Fruit fly (Drosophila melanogaster) whole organism, embryonic: Measurements from ENCODE around the gene mei-P26.

Source experiments
- Abd-B ChIP-seq: fragments of 200-800 bp; sonication (Bioruptor generic); optimal IDR thresholded peaks from 2 replicates; lab custom pipeline; 2018; ENCODE audit warnings: missing biosample characterization, mild to moderate bottlenecking, missing genetic modification characterization, moderate library complexity
- Adf1 ChIP-seq: fragments of 200-800 bp; sonication (Bioruptor generic); IDR thresholded peaks from 2 replicates; pipeline ENCODE4 v1.3.6; 2022; ENCODE audit warnings: missing biosample characterization, missing genetic modification characterization
- Aef1 ChIP-seq: fragments of 200-800 bp; sonication (Bioruptor generic); IDR thresholded peaks from 3 replicates; pipeline ENCODE4 v1.3.6; 2022; ENCODE audit warnings: missing biosample characterization, missing genetic modification characterization
- Atf-2 ChIP-seq: fragments of 200-800 bp; sonication (Bioruptor generic); optimal IDR thresholded peaks from 2 replicates; lab custom pipeline; 2016; ENCODE audit warnings: missing biosample characterization, missing genetic modification characterization
- Atf6 ChIP-seq: fragments of 200-800 bp; sonication (Bioruptor generic); IDR thresholded peaks from 2 replicates; pipeline ENCODE4 v1.3.6; 2022; ENCODE audit warnings: missing biosample characterization, missing genetic modification characterization
- Awh ChIP-seq: fragments of 200-800 bp; sonication (Bioruptor generic); IDR thresholded peaks from 2 replicates; pipeline ENCODE4, ENCODE4 v1.3.6; 2022; ENCODE audit warnings: missing biosample characterization, missing genetic modification characterization
- B-H2 ChIP-seq: fragments of 200-800 bp; sonication (Bioruptor generic); optimal IDR thresholded peaks from 2 replicates; lab custom pipeline; 2018; ENCODE audit warnings: missing biosample characterization, mild to moderate bottlenecking, missing genetic modification characterization
- Blimp-1 ChIP-seq: fragments of 200-800 bp; sonication (Bioruptor generic); optimal IDR thresholded peaks from 3 replicates; lab custom pipeline; 2018; ENCODE audit warnings: missing biosample characterization, missing genetic modification characterization, mild to moderate bottlenecking, moderate library complexity, missing genetic modification reagents
- CG10209 ChIP-seq: fragments of 200-800 bp; sonication (Bioruptor generic); optimal IDR thresholded peaks from 3 replicates; lab custom pipeline; 2017; ENCODE audit warnings: missing biosample characterization, mild to moderate bottlenecking, missing genetic modification characterization, missing genetic modification reagents
- CG1024 ChIP-seq: fragments of 200-800 bp; sonication (Bioruptor generic); IDR thresholded peaks from 2 replicates; pipeline ENCODE4 v1.3.6; 2022; ENCODE audit warnings: missing biosample characterization, missing genetic modification characterization
- CG10274 ChIP-seq: fragments of 200-800 bp; sonication (Bioruptor generic); optimal IDR thresholded peaks from 3 replicates; lab custom pipeline; 2017; ENCODE audit warnings: missing biosample characterization, mild to moderate bottlenecking, missing genetic modification characterization
- CG10543 ChIP-seq: fragments of 200-800 bp; sonication (Bioruptor generic); optimal IDR thresholded peaks from 3 replicates; lab custom pipeline; 2017; ENCODE audit warnings: missing biosample characterization, mild to moderate bottlenecking, missing genetic modification characterization, moderate library complexity
- CG12391 ChIP-seq: fragments of 200-800 bp; sonication (Bioruptor generic); optimal IDR thresholded peaks from 3 replicates; lab custom pipeline; 2018; ENCODE audit warnings: missing biosample characterization, mild to moderate bottlenecking, missing genetic modification characterization, moderate library complexity
- CG12942 ChIP-seq: fragments of 200-800 bp; sonication (Bioruptor generic); optimal IDR thresholded peaks from 3 replicates; lab custom pipeline; 2016; ENCODE audit warnings: missing biosample characterization, missing genetic modification characterization
- CG14050 ChIP-seq: fragments of 200-800 bp; sonication (Bioruptor generic); IDR thresholded peaks from 3 replicates; pipeline ENCODE4 v1.3.6; 2022; ENCODE audit warnings: missing biosample characterization, missing genetic modification characterization
- CG14667 ChIP-seq: fragments of 200-800 bp; sonication (Bioruptor generic); IDR thresholded peaks from 2 replicates; pipeline ENCODE4 v1.3.6; 2022; ENCODE audit warnings: missing biosample characterization, missing genetic modification characterization
- CG15479 ChIP-seq: fragments of 200-800 bp; sonication (Bioruptor generic); optimal IDR thresholded peaks from 3 replicates; lab custom pipeline; 2019; ENCODE audit warnings: missing biosample characterization, mild to moderate bottlenecking, missing genetic modification characterization, moderate library complexity
- CG17186 ChIP-seq: fragments of 200-800 bp; sonication (Bioruptor generic); optimal IDR thresholded peaks from 3 replicates; lab custom pipeline; 2017; ENCODE audit warnings: missing biosample characterization, missing genetic modification reagents, missing genetic modification characterization
- CG17829 ChIP-seq: fragments of 200-800 bp; optimal IDR thresholded peaks from 2 replicates; lab custom pipeline; 2019; ENCODE audit warnings: missing biosample characterization, mild to moderate bottlenecking, missing genetic modification characterization, moderate library complexity
- CG18476 ChIP-seq: fragments of 200-800 bp; sonication (Bioruptor generic); optimal IDR thresholded peaks from 2 replicates; lab custom pipeline; 2016; ENCODE audit warnings: missing biosample characterization, mild to moderate bottlenecking, missing genetic modification characterization
- CG31388 ChIP-seq: fragments of 200-800 bp; sonication (Bioruptor generic); optimal IDR thresholded peaks from 2 replicates; lab custom pipeline; 2016; ENCODE audit warnings: missing biosample characterization, missing genetic modification characterization
- CG4707 ChIP-seq: fragments of 200-800 bp; sonication (Bioruptor generic); optimal IDR thresholded peaks from 2 replicates; lab custom pipeline; 2018; ENCODE audit warnings: missing biosample characterization, mild to moderate bottlenecking, missing genetic modification characterization, moderate library complexity
- CG9817 ChIP-seq: fragments of 200-800 bp; sonication (Bioruptor generic); optimal IDR thresholded peaks from 2 replicates; lab custom pipeline; 2018; ENCODE audit warnings: missing biosample characterization, mild to moderate bottlenecking, missing genetic modification characterization, moderate library complexity
- CTCF ChIP-seq: fragments of 200-800 bp; sonication (Bioruptor generic); optimal IDR thresholded peaks from 2 replicates; lab custom pipeline; 2017; ENCODE audit warnings: missing biosample characterization, mild to moderate bottlenecking, missing genetic modification characterization, moderate library complexity
- D19A ChIP-seq: fragments of 200-800 bp; optimal IDR thresholded peaks from 3 replicates; lab custom pipeline; 2019; ENCODE audit warnings: missing biosample characterization, mild to moderate bottlenecking, missing genetic modification characterization, moderate library complexity
- Deaf1 ChIP-seq: fragments of 200-800 bp; optimal IDR thresholded peaks from 3 replicates; lab custom pipeline; 2019; ENCODE audit warnings: missing biosample characterization, mild to moderate bottlenecking, missing genetic modification characterization, moderate library complexity
- Gsc ChIP-seq: fragments of 200-800 bp; sonication (Bioruptor generic); IDR thresholded peaks from 2 replicates; pipeline ENCODE4 v1.3.6; 2022; ENCODE audit warnings: missing biosample characterization, missing genetic modification characterization
- HLH54F ChIP-seq: fragments of 200-800 bp; sonication (Bioruptor generic); optimal IDR thresholded peaks from 3 replicates; lab custom pipeline; 2016; ENCODE audit warnings: missing biosample characterization, missing genetic modification characterization
- Hr3 ChIP-seq: fragments of 200-800 bp; sonication (Bioruptor generic); optimal IDR thresholded peaks from 3 replicates; lab custom pipeline; 2016; ENCODE audit warnings: missing biosample characterization, missing genetic modification characterization
- Hr39 ChIP-seq: fragments of >200 bp; optimal IDR thresholded peaks from 2 replicates; lab custom pipeline; 2017
- NfI ChIP-seq: fragments of 200-800 bp; sonication (Bioruptor generic); optimal IDR thresholded peaks from 3 replicates; lab custom pipeline; 2018; ENCODE audit warnings: missing biosample characterization, mild to moderate bottlenecking, missing genetic modification characterization, moderate library complexity
- Vsx1 ChIP-seq: fragments of 200-800 bp; sonication (Bioruptor generic); optimal IDR thresholded peaks from 2 replicates; lab custom pipeline; 2017; ENCODE audit warnings: missing biosample characterization, mild to moderate bottlenecking, missing genetic modification characterization, missing genetic modification reagents
- Xbp1 ChIP-seq: fragments of 200-800 bp; sonication (Bioruptor generic); optimal IDR thresholded peaks from 3 replicates; lab custom pipeline; 2016; ENCODE audit warnings: missing biosample characterization, mild to moderate bottlenecking, missing genetic modification characterization
- bowl ChIP-seq: fragments of 200-800 bp; sonication (Bioruptor generic); IDR thresholded peaks from 2 replicates; pipeline ENCODE4 v1.3.6; 2022; ENCODE audit warnings: missing biosample characterization, missing genetic modification characterization
- chm ChIP-seq: fragments of 200-800 bp; sonication (Bioruptor generic); IDR thresholded peaks from 2 replicates; pipeline ENCODE4 v1.3.6; 2022; ENCODE audit warnings: missing biosample characterization, missing genetic modification characterization
- corto ChIP-seq: fragments of 200-800 bp; sonication (Bioruptor generic); optimal IDR thresholded peaks from 2 replicates; lab custom pipeline; 2016; ENCODE audit warnings: missing biosample characterization, mild to moderate bottlenecking, missing genetic modification characterization, moderate library complexity
- fd96Cb ChIP-seq: fragments of 200-800 bp; sonication (Bioruptor generic); optimal IDR thresholded peaks from 2 replicates; lab custom pipeline; 2018; ENCODE audit warnings: missing biosample characterization, mild to moderate bottlenecking, missing genetic modification characterization, moderate library complexity
- grau ChIP-seq: fragments of 200-800 bp; optimal IDR thresholded peaks from 3 replicates; lab custom pipeline; 2019; ENCODE audit warnings: missing biosample characterization, mild to moderate bottlenecking, missing genetic modification characterization, moderate library complexity
- jumu ChIP-seq: fragments of 200-800 bp; sonication (Bioruptor generic); optimal IDR thresholded peaks from 3 replicates; lab custom pipeline; 2016; ENCODE audit warnings: missing biosample characterization, missing genetic modification characterization
- kay ChIP-seq: fragments of 200-800 bp; sonication (Bioruptor generic); optimal IDR thresholded peaks from 2 replicates; lab custom pipeline; 2016; ENCODE audit warnings: missing biosample characterization, missing genetic modification characterization
- nerfin-1 ChIP-seq: fragments of 200-800 bp; sonication (Bioruptor generic); optimal IDR thresholded peaks from 3 replicates; lab custom pipeline; 2019; ENCODE audit warnings: missing biosample characterization, mild to moderate bottlenecking, missing genetic modification characterization, moderate library complexity
- nom ChIP-seq: fragments of 200-800 bp; sonication (Bioruptor generic); optimal IDR thresholded peaks from 2 replicates; lab custom pipeline; 2017; ENCODE audit warnings: missing biosample characterization, missing genetic modification characterization, mild to moderate bottlenecking, moderate library complexity, missing genetic modification reagents
- pho ChIP-seq: fragments of 200-800 bp; sonication (Bioruptor generic); optimal IDR thresholded peaks from 2 replicates; lab custom pipeline; 2016; ENCODE audit warnings: missing biosample characterization, missing genetic modification characterization
- pros ChIP-seq: fragments of 200-800 bp; sonication (Bioruptor generic); optimal IDR thresholded peaks from 3 replicates; lab custom pipeline; 2019; ENCODE audit warnings: missing biosample characterization, mild to moderate bottlenecking, missing genetic modification characterization, moderate library complexity
- pzg ChIP-seq: fragments of 200-800 bp; sonication (Bioruptor generic); optimal IDR thresholded peaks from 3 replicates; lab custom pipeline; 2018; ENCODE audit warnings: missing biosample characterization, mild to moderate bottlenecking, missing genetic modification characterization, moderate library complexity
- row ChIP-seq: fragments of 200-800 bp; sonication (Bioruptor generic); IDR thresholded peaks from 3 replicates; pipeline ENCODE4 v1.3.6; 2022; ENCODE audit warnings: missing biosample characterization, missing genetic modification characterization
- sc ChIP-seq, 3 experiments: fragments of >200 bp in 2 of 3; fragments of 200-800 bp in 1 of 3; sonication (Bioruptor generic) in 1 of 3; optimal IDR thresholded peaks; 2 replicates in 2 of 3; 3 replicates in 1 of 3; lab custom pipeline; 2017; ENCODE audit warnings: mild to moderate bottlenecking in 1 of 3, missing biosample characterization in 1 of 3, missing genetic modification characterization in 1 of 3, missing genetic modification reagents in 1 of 3
- sd ChIP-seq: fragments of 200-800 bp; sonication (Bioruptor generic); optimal IDR thresholded peaks from 3 replicates; lab custom pipeline; 2018; ENCODE audit warnings: missing biosample characterization, mild to moderate bottlenecking, missing genetic modification characterization, moderate library complexity
- sqz ChIP-seq: fragments of 200-800 bp; sonication (Bioruptor generic); optimal IDR thresholded peaks from 3 replicates; lab custom pipeline; 2018; ENCODE audit warnings: missing biosample characterization, mild to moderate bottlenecking, missing genetic modification characterization
- sr ChIP-seq: fragments of 200-800 bp; sonication (Bioruptor generic); IDR thresholded peaks from 3 replicates; pipeline ENCODE4 v1.3.6; 2022; ENCODE audit warnings: missing biosample characterization, missing genetic modification characterization
- vnd ChIP-seq: fragments of 200-800 bp; sonication (Bioruptor generic); IDR thresholded peaks from 3 replicates; pipeline ENCODE4 v1.3.6; 2022; ENCODE audit warnings: missing biosample characterization, missing genetic modification characterization; ENCODE audit not compliant: partially characterized antibody

The mei-P26 gene

DNA sequence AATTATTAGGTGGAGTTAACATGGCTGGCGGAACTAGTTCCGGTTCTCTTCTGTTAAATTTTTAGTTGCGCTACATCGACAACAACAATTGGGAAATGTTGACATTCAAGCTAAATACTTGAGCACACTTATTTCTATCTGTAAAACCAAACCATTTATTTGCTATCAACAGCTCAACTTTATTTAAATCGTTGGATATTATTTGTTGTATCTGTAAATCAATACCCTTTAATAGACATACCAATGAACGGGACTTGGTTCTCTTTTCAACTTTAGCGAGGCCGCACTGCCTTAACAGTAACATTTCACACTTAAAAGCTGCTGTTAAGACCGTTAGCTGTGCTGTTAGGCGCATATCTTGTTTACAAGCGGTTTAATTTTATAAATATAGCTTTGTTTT, 30.5 kb downstream of the mei-P26 start, which contains the start of gene CG12106 (continued):
- TF ChIP-seq CG15479 (GFP tag; lab: Kevin White, UChicago) = peak; percentile 29
- peak; percentile 34 for TF ChIP-seq CG12942 (GFP tag; lab: Kevin White, UChicago)
- peak; percentile 11 for TF ChIP-seq jumu
- TF ChIP-seq Xbp1 = peak; percentile 49
- peak; percentile 98 for TF ChIP-seq grau (tag; lab: Kevin White, UChicago)
- TF ChIP-seq CG10274 (GFP tag; lab: Kevin White, UChicago) = peak; percentile 36
- TF ChIP-seq CG10209 (GFP tag; lab: Kevin White, UChicago) = peak; percentile 12
- no peak for TF ChIP-seq pho (GFP tag; lab: Kevin White, UChicago)
- TF ChIP-seq chm (GFP tag; lab: Robert Waterston, UW) = no peak
- no peak for TF ChIP-seq sr
- TF ChIP-seq corto = no peak
- TF ChIP-seq CG17829 (tag; lab: Kevin White, UChicago) = peak; percentile 49
- no peak for TF ChIP-seq CG4707 (GFP tag; lab: Kevin White, UChicago)
- TF ChIP-seq Gsc (GFP tag; lab: Robert Waterston, UW) = no peak
- TF ChIP-seq CG17186 (GFP tag; lab: Kevin White, UChicago) = peak; percentile 99
- TF ChIP-seq pros = no peak
- TF ChIP-seq Awh (GFP tag; lab: Robert Waterston, UW) = no peak
- TF ChIP-seq Hr3 (GFP tag; lab: Kevin White, UChicago) = peak; percentile 4
- no peak for TF ChIP-seq CG31388 (GFP tag; lab: Kevin White, UChicago)
- peak; percentile 37 for TF ChIP-seq fd96Cb (tag; lab: Kevin White, UChicago)
- TF ChIP-seq sc (optimal IDR thresholded peaks at IDR 0.05; lab: Kevin White, UChicago) = no peak
- TF ChIP-seq sc (GFP tag; optimal IDR thresholded peaks at IDR 0.05; lab: Kevin White, UChicago) = no peak
- TF ChIP-seq CG1024 = no peak
- TF ChIP-seq Vsx1 (GFP tag; lab: Kevin White, UChicago) = no peak
- TF ChIP-seq Aef1 (GFP tag; lab: Robert Waterston, UW) = peak; percentile 59; the same call in 2 of the 3 replicates
- peak; percentile 47 for TF ChIP-seq CG12391 (tag; lab: Kevin White, UChicago)
- no peak for TF ChIP-seq kay (GFP tag; lab: Kevin White, UChicago)
- peak; percentile 40 for TF ChIP-seq CG9817 (tag; lab: Kevin White, UChicago)
- TF ChIP-seq CTCF (GFP tag; lab: Kevin White, UChicago) = no peak
- peak; percentile 13 for TF ChIP-seq nom (GFP tag; lab: Kevin White, UChicago)
- TF ChIP-seq Abd-B (GFP tag; lab: Kevin White, UChicago) = peak; percentile 23
- TF ChIP-seq Hr39 = no peak
- peak; percentile 5 for TF ChIP-seq nerfin-1
- TF ChIP-seq CG18476 (GFP tag; lab: Kevin White, UChicago) = peak; percentile 23
- 0 out of 2 replicates have a peak, but pooled peaks have one; percentile 29 for TF ChIP-seq Atf6 (GFP tag; lab: Robert Waterston, UW)
- TF ChIP-seq bowl (GFP tag; lab: Robert Waterston, UW) = no peak
- peak; percentile 28 for TF ChIP-seq B-H2
- no peak for TF ChIP-seq vnd (GFP tag; lab: Robert Waterston, UW)
- no peak for TF ChIP-seq Blimp-1 (GFP tag; lab: Kevin White, UChicago)
- TF ChIP-seq CG14667 (GFP tag; lab: Robert Waterston, UW) = no peak
- no peak for TF ChIP-seq sd
- TF ChIP-seq pzg (GFP tag; lab: Kevin White, UChicago) = peak; percentile 30
- TF ChIP-seq row (GFP tag; lab: Robert Waterston, UW) = peak; percentile 92
- no peak for TF ChIP-seq Adf1 (GFP tag; lab: Robert Waterston, UW)
- no peak for TF ChIP-seq sqz (GFP tag; lab: Kevin White, UChicago)
- TF ChIP-seq NfI (GFP tag; lab: Kevin White, UChicago) = peak; percentile 63
- no peak for TF ChIP-seq Deaf1 (tag; lab: Kevin White, UChicago)
- peak; percentile 1 for TF ChIP-seq Atf-2 (GFP tag; lab: Kevin White, UChicago)
- peak; percentile 32 for TF ChIP-seq CG10543 (GFP tag; lab: Kevin White, UChicago)
- TF ChIP-seq CG14050 = peak; percentile 32; the same call in 1 of the 3 replicates
- no peak for TF ChIP-seq D19A (tag; lab: Kevin White, UChicago)
- peak; percentile 36 for TF ChIP-seq HLH54F (GFP tag; lab: Kevin White, UChicago)
